Worm (Caenorhabditis elegans) whole organism, L1 larva: ENCODE data around the gene gna-1.

Source experiments
- C16A3.4 ChIP-seq: fragments of 150-350 bp; optimal IDR thresholded peaks from 2 replicates; lab custom pipeline; 2014; ENCODE audit warnings: missing biosample characterization, missing genetic modification characterization
- Y116A8C.19 ChIP-seq: sonication (generic microtip); optimal IDR thresholded peaks from 2 replicates; lab custom pipeline; 2016; ENCODE audit warnings: missing compliant biosample characterization, missing genetic modification characterization, borderline replicate concordance
- alr-1 ChIP-seq: fragments of 200-800 bp; sonication (Bioruptor generic); optimal IDR thresholded peaks from 2 replicates; lab custom pipeline; 2018; ENCODE audit warnings: borderline replicate concordance, mild to moderate bottlenecking, missing genetic modification characterization, missing compliant biosample characterization
- aly-2 ChIP-seq: fragments of 150-350 bp; optimal IDR thresholded peaks from 2 replicates; lab custom pipeline; 2014; ENCODE audit warnings: missing biosample characterization, missing genetic modification characterization
- blmp-1 ChIP-seq: fragments of 150-350 bp; optimal IDR thresholded peaks from 2 replicates; lab custom pipeline; 2014; ENCODE audit warnings: missing biosample characterization, missing genetic modification characterization
- ceh-63 ChIP-seq: fragments of 200-800 bp; sonication (Bioruptor generic); optimal IDR thresholded peaks from 2 replicates; lab custom pipeline; 2018; ENCODE audit warnings: mild to moderate bottlenecking, missing genetic modification characterization, missing compliant biosample characterization
- ceh-88 ChIP-seq: fragments of 200-800 bp; sonication (Bioruptor generic); IDR thresholded peaks from 2 replicates; pipeline ENCODE4 v1.3.6; 2022; ENCODE audit warnings: missing genetic modification characterization, missing compliant biosample characterization
- dpl-1 ChIP-seq, 3 experiments: fragments of 150-350 bp in 2 of 3; sonication (generic microtip) in 1 of 3; optimal IDR thresholded peaks; 2 replicates each; lab custom pipeline; 2014 to 2017; ENCODE audit warnings: missing biosample characterization in 3 of 3, missing genetic modification characterization in 3 of 3, missing genetic modification reagents in 3 of 3
- efl-3 ChIP-seq: fragments of 200-800 bp; sonication (Bioruptor generic); optimal IDR thresholded peaks from 2 replicates; lab custom pipeline; 2018; ENCODE audit warnings: mild to moderate bottlenecking, missing genetic modification characterization, missing compliant biosample characterization
- egl-13 ChIP-seq: sonication (generic microtip); optimal IDR thresholded peaks from 2 replicates; lab custom pipeline; 2016; ENCODE audit warnings: missing genotype, missing genetic modification reagents, missing genetic modification characterization, missing compliant biosample characterization
- egl-27 ChIP-seq, 2 experiments: fragments of 150-350 bp in 1 of 2; sonication (generic microtip); optimal IDR thresholded peaks; 3 replicates each; lab custom pipeline; 2017 to 2018; ENCODE audit warnings: missing biosample characterization in 2 of 2, missing genetic modification characterization in 2 of 2, missing genetic modification reagents in 2 of 2
- elt-3 ChIP-seq, 6 experiments: fragments of 150-350 bp in 1 of 6; sonication (generic microtip); optimal IDR thresholded peaks; 2 replicates each; lab custom pipeline; 2017 to 2018; ENCODE audit warnings: missing biosample characterization in 6 of 6, missing genetic modification characterization in 6 of 6, inconsistent platforms in 1 of 6
- ets-5 ChIP-seq: fragments of 200-800 bp; sonication (Bioruptor generic); IDR thresholded peaks from 2 replicates; pipeline ENCODE4 v1.3.6; 2022; ENCODE audit warnings: missing genetic modification characterization, missing compliant biosample characterization
- fkh-4 ChIP-seq: sonication (generic microtip); optimal IDR thresholded peaks from 2 replicates; lab custom pipeline; 2016; ENCODE audit warnings: missing compliant biosample characterization, missing genetic modification characterization, borderline replicate concordance
- fkh-8 ChIP-seq: sonication (generic microtip); optimal IDR thresholded peaks from 2 replicates; lab custom pipeline; 2016; ENCODE audit warnings: mild to moderate bottlenecking, missing genetic modification characterization, missing compliant biosample characterization
- grh-1 ChIP-seq: fragments of 200-800 bp; sonication (Bioruptor generic); IDR thresholded peaks from 2 replicates; pipeline ENCODE4 v1.3.6; 2022; ENCODE audit warnings: missing genetic modification reagents, missing genetic modification characterization, missing compliant biosample characterization
- hlh-17 ChIP-seq: fragments of 200-800 bp; sonication (Bioruptor generic); optimal IDR thresholded peaks from 2 replicates; lab custom pipeline; 2018; ENCODE audit warnings: missing genetic modification characterization, mild to moderate bottlenecking, missing compliant biosample characterization, moderate library complexity, borderline replicate concordance
- jun-1 ChIP-seq: fragments of 150-350 bp; optimal IDR thresholded peaks from 2 replicates; lab custom pipeline; 2014; ENCODE audit warnings: missing biosample characterization, missing genetic modification reagents, missing genetic modification characterization
- lin-14 ChIP-seq: fragments of 200-800 bp; sonication (Bioruptor generic); optimal IDR thresholded peaks from 2 replicates; lab custom pipeline; 2018; ENCODE audit warnings: mild to moderate bottlenecking, missing genetic modification characterization, moderate library complexity, missing compliant biosample characterization
- lsy-2 ChIP-seq, 2 experiments: fragments of 150-350 bp; optimal IDR thresholded peaks; 2 replicates each; lab custom pipeline; 2014; ENCODE audit warnings: missing biosample characterization in 2 of 2, missing genetic modification characterization in 2 of 2
- mdl-1 ChIP-seq, 2 experiments: fragments of 150-350 bp; optimal IDR thresholded peaks; 2 replicates each; lab custom pipeline; 2014 to 2017; ENCODE audit warnings: missing biosample characterization in 2 of 2, missing genetic modification characterization in 2 of 2, inconsistent platforms in 1 of 2
- mef-2 ChIP-seq: fragments of 150-350 bp; optimal IDR thresholded peaks from 2 replicates; lab custom pipeline; 2014; ENCODE audit warnings: missing biosample characterization, missing genetic modification characterization
- mep-1 ChIP-seq: fragments of 150-350 bp; optimal IDR thresholded peaks from 2 replicates; lab custom pipeline; 2014; ENCODE audit warnings: missing biosample characterization, missing genetic modification characterization
- nhr-237 ChIP-seq: fragments of 150-350 bp; optimal IDR thresholded peaks from 2 replicates; lab custom pipeline; 2014; ENCODE audit warnings: missing biosample characterization, missing genetic modification characterization
- nhr-28 ChIP-seq: fragments of 150-350 bp; optimal IDR thresholded peaks from 2 replicates; lab custom pipeline; 2014; ENCODE audit warnings: missing biosample characterization, missing genetic modification characterization
- nhr-84 ChIP-seq: sonication (generic microtip); optimal IDR thresholded peaks from 2 replicates; lab custom pipeline; 2017; ENCODE audit warnings: missing biosample characterization, missing genetic modification characterization
- nhr-85 ChIP-seq: sonication (generic microtip); peaks from one replicate; lab custom pipeline; 2016; ENCODE audit warnings: missing genetic modification characterization, inconsistent platforms, missing compliant biosample characterization
- pag-3 ChIP-seq: sonication (generic microtip); optimal IDR thresholded peaks from 2 replicates; lab custom pipeline; 2017; ENCODE audit warnings: missing genetic modification characterization, mild to moderate bottlenecking, missing compliant biosample characterization, antibody characterized with exemption, borderline replicate concordance; ENCODE audit not compliant: insufficient read depth
- rnt-1 ChIP-seq: sonication (generic microtip); optimal IDR thresholded peaks from 2 replicates; lab custom pipeline; 2016; ENCODE audit warnings: mild to moderate bottlenecking, missing genetic modification characterization, moderate library complexity, missing compliant biosample characterization
- skn-1 ChIP-seq: fragments of 150-350 bp; optimal IDR thresholded peaks from 2 replicates; lab custom pipeline; 2014; ENCODE audit warnings: missing biosample characterization, missing genetic modification characterization
- snpc-4 ChIP-seq: fragments of 150-350 bp; optimal IDR thresholded peaks from 2 replicates; lab custom pipeline; 2014; ENCODE audit warnings: missing biosample characterization, missing genetic modification characterization
- snu-23 ChIP-seq: sonication (generic microtip); optimal IDR thresholded peaks from 2 replicates; lab custom pipeline; 2016; ENCODE audit warnings: missing genetic modification characterization, missing compliant biosample characterization
- sox-4 ChIP-seq: sonication (generic microtip); optimal IDR thresholded peaks from 2 replicates; lab custom pipeline; 2016; ENCODE audit warnings: missing genetic modification characterization, missing compliant biosample characterization
- unc-98 ChIP-seq: fragments of 200-800 bp; sonication (Bioruptor generic); IDR thresholded peaks from 2 replicates; pipeline ENCODE4 v1.3.6; 2022; ENCODE audit warnings: missing genetic modification characterization, missing compliant biosample characterization
- zag-1 ChIP-seq: fragments of 150-350 bp; optimal IDR thresholded peaks from 2 replicates; lab custom pipeline; 2014; ENCODE audit warnings: missing biosample characterization, missing genetic modification characterization

Gene gna-1

ce11 chrV:10307283-10307682 lies 12.7 kb downstream of the gna-1 start, which contains the start of gene che-12:
TSS of gene che-12 (minus strand) at chrV:10307383.
- TF ChIP-seq C16A3.4 (tag; lab: Kevin White, UChicago) = no peak
- no peak for TF ChIP-seq egl-27 (tag; optimal IDR thresholded peaks at IDR 0.05; lab: Kevin White, UChicago)
- TF ChIP-seq efl-3 (GFP tag; lab: Kevin White, UChicago) = no peak
- no peak for TF ChIP-seq ets-5
- peak; percentile 38 for TF ChIP-seq fkh-8 (tag; lab: Kevin White, UChicago)

DNA sequence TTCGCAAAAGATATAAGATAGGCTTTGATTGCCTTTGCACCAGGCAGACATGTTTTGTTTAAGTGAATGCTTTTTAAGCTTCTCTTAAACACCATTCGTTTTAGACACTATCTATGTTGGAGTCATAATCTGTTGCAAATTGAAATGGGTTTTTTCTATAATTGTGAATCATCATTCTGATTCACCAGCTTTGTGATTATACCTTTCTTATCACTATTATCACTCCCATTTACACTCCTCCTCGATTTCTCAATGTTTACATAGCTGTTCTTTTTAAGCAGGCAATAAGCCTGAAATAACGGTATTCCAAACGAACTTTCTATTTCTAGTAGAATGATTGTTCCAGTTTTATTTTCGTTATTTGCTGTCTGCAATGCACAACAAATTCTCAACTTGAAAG lies 22.9 kb downstream of the gna-1 start, which contains the start of gene B0024.4:
B0024.4 (plus strand) TSS at position 301 of the 400 bp plus-strand sequence.
- TF ChIP-seq ets-5 = no peak
- no peak for TF ChIP-seq zag-1 (tag; lab: Kevin White, UChicago)
- TF ChIP-seq pag-3 (tag; lab: Kevin White, UChicago) = no peak
- no peak for TF ChIP-seq snpc-4 (tag; lab: Kevin White, UChicago)
- no peak for TF ChIP-seq lsy-2 (tag; optimal IDR thresholded peaks at IDR 0.05; lab: Kevin White, UChicago)
- TF ChIP-seq nhr-84 (tag; lab: Kevin White, UChicago) = no peak
- no peak for TF ChIP-seq sox-4
- TF ChIP-seq egl-13 (tag; lab: Kevin White, UChicago) = no peak
- no peak for TF ChIP-seq mef-2 (tag; lab: Kevin White, UChicago)
- TF ChIP-seq alr-1 (tag; lab: Kevin White, UChicago) = no peak
- TF ChIP-seq skn-1 (tag; lab: Kevin White, UChicago) = no peak
- no peak for TF ChIP-seq ceh-63 (GFP tag; lab: Kevin White, UChicago)
- TF ChIP-seq nhr-28 (tag; lab: Kevin White, UChicago) = no peak
- TF ChIP-seq jun-1 = no peak
- no peak for TF ChIP-seq Y116A8C.19 (tag; lab: Kevin White, UChicago)
- no peak for TF ChIP-seq unc-98 (GFP tag; lab: Robert Waterston, UW)
- TF ChIP-seq snu-23 (GFP tag; lab: Kevin White, UChicago) = no peak
- no peak for TF ChIP-seq hlh-17 (GFP tag; lab: Kevin White, UChicago)
- no peak for TF ChIP-seq lin-14 (GFP tag; lab: Kevin White, UChicago)
- no peak for TF ChIP-seq grh-1 (GFP tag; lab: Robert Waterston, UW)

DNA sequence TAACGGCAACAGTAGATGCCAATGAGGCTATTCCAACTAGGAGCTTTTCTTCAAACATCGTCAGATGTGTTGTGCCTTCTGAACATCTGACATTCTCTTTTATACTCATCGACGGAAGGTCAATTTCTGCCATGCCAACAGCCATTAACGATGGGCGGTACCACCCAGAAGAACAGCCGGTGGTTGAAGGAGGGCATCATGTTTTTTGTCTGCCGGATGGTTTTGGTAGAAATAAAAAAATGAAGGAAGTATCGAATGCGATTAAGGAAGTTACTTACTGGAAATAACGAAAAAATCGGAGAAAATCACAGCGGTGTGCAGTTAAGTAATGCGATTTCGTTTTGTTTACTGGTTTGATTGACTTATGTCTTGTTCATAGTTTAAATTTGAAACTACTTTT lies 25.4 kb downstream of the gna-1 start, which contains the start of gene col-150:
col-150 (minus strand) TSS at position 101 of the 400 bp plus-strand sequence.
- TF ChIP-seq nhr-85 (tag; lab: Kevin White, UChicago) (peak; percentile 29), nhr-237 (no peak)
- TF ChIP-seq, all 84 proteins: peak for 1

DNA sequence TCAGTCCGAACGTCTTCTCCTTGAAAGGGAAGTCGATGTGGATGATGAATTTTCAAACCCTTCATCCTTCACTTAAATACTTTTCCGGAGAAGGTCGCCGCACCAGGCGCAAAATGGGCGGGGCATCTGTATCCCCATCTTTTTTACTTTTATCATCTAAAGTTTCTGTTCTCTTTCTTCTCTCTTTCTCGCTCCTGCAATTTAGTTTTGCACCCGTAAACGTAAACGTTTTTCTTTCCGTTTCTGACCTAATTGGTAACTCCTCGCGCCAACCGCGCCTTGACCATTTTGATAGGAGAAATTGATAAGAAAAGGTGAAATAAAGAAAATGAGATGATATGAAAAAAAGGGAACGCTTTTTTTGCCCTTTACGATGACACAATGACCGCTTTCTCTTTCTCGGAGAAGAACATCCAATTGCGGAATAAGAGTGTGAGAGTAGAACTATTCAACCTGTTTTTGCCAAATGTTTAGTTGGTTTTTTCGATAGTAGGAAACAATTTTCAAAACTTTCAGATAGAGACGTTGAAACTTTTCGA lies 27.1 kb downstream of the gna-1 start, which contains the start of gene col-149:
col-149 (minus strand) TSS at position 51 of the 539 bp plus-strand sequence.
- TF ChIP-seq zag-1 (tag; lab: Kevin White, UChicago) = no peak
- no peak for TF ChIP-seq aly-2 (tag; lab: Kevin White, UChicago)
- no peak for TF ChIP-seq mep-1 (tag; lab: Kevin White, UChicago)
- TF ChIP-seq snpc-4 (tag; lab: Kevin White, UChicago) = no peak
- TF ChIP-seq dpl-1 (GFP tag; optimal IDR thresholded peaks at IDR 0.05; lab: Kevin White, UChicago) = no peak
- peak; percentile 20 for TF ChIP-seq lin-14 (GFP tag; lab: Kevin White, UChicago)
- no peak for TF ChIP-seq snu-23 (GFP tag; lab: Kevin White, UChicago)
- no peak for TF ChIP-seq alr-1 (tag; lab: Kevin White, UChicago)
- TF ChIP-seq ceh-88 (GFP tag; lab: Robert Waterston, UW) = no peak
- no peak for TF ChIP-seq fkh-4 (tag; lab: Kevin White, UChicago)
- no peak for TF ChIP-seq rnt-1 (tag; lab: Kevin White, UChicago)
- TF ChIP-seq hlh-17 (GFP tag; lab: Kevin White, UChicago) = no peak
- TF ChIP-seq mdl-1 (tag; optimal IDR thresholded peaks at IDR 0.05; lab: Kevin White, UChicago) = no peak
- TF ChIP-seq elt-3 (tag; optimal IDR thresholded peaks at IDR 0.05; lab: Kevin White, UChicago) = peak in 2 of 6 experiments; percentile 15 to 59
- peak; percentile 99 for TF ChIP-seq blmp-1 (tag; lab: Kevin White, UChicago)
